Worm (Caenorhabditis elegans) whole organism, L4 larva: ENCODE data around the gene cht-4.
A peak's percentile ranks its signal among the peaks of the same experiment; 100 is the strongest.

Experiments
- D1046.2 ChIP-seq: fragments of 200-800 bp; sonication (Bioruptor generic); IDR thresholded peaks from 2 replicates; pipeline ENCODE4 v1.3.6; 2022; ENCODE audit warnings: missing genetic modification characterization, missing compliant biosample characterization
- F26F4.8 ChIP-seq: fragments of 200-800 bp; sonication (Bioruptor generic); conservative IDR thresholded peaks from 2 replicates; pipeline ENCODE4 v1.3.6; 2022; ENCODE audit warnings: missing genetic modification characterization, missing compliant biosample characterization
- F37D6.2 ChIP-seq: sonication (generic microtip); optimal IDR thresholded peaks from 2 replicates; lab custom pipeline; 2016; ENCODE audit warnings: mild to moderate bottlenecking, missing genetic modification characterization, missing compliant biosample characterization
- F44E2.7 ChIP-seq: fragments of 200-800 bp; sonication (Bioruptor generic); IDR thresholded peaks from 2 replicates; pipeline ENCODE4 v2.1.2; 2022; ENCODE audit warnings: missing genetic modification characterization, missing compliant biosample characterization
- T20F7.1 ChIP-seq: fragments of 200-800 bp; sonication (Bioruptor generic); optimal IDR thresholded peaks from 2 replicates; lab custom pipeline; 2018; ENCODE audit warnings: mild to moderate bottlenecking, missing genetic modification characterization, missing compliant biosample characterization
- Y5F2A.4 ChIP-seq: fragments of 200-800 bp; sonication (Bioruptor generic); optimal IDR thresholded peaks from 2 replicates; lab custom pipeline; 2018; ENCODE audit warnings: mild to moderate bottlenecking, missing genetic modification characterization, missing compliant biosample characterization
- aha-1 ChIP-seq: fragments of 150-350 bp; peaks from one replicate; lab custom pipeline; 2014; ENCODE audit warnings: missing biosample characterization, missing genetic modification characterization
- ama-1 ChIP-seq: fragments of 150-350 bp; optimal IDR thresholded peaks from 2 replicates; lab custom pipeline; 2014; ENCODE audit warnings: inconsistent platforms, mixed read lengths
- arid-1 ChIP-seq: fragments of 200-800 bp; sonication (Bioruptor generic); conservative IDR thresholded peaks from 2 replicates; pipeline ENCODE4 v1.3.6; 2022; ENCODE audit warnings: missing genetic modification reagents, missing genetic modification characterization, missing compliant biosample characterization
- attf-4 ChIP-seq: sonication (generic microtip); optimal IDR thresholded peaks from 3 replicates; lab custom pipeline; 2017; ENCODE audit warnings: missing biosample characterization, missing genetic modification characterization
- ceh-28 ChIP-seq: fragments of 150-350 bp; optimal IDR thresholded peaks from 2 replicates; lab custom pipeline; 2014; ENCODE audit warnings: missing biosample characterization, missing genetic modification reagents, missing genetic modification characterization
- ceh-44 ChIP-seq: fragments of 200-800 bp; sonication (Bioruptor generic); IDR thresholded peaks from 2 replicates; pipeline ENCODE4 v1.3.6; 2022; ENCODE audit warnings: missing genetic modification reagents, missing genetic modification characterization, missing compliant biosample characterization
- ces-1 ChIP-seq: fragments of 150-350 bp; sonication (generic microtip); optimal IDR thresholded peaks from 4 replicates; lab custom pipeline; 2014; ENCODE audit warnings: missing biosample characterization, missing genetic modification reagents, missing genetic modification characterization
- ctbp-1 ChIP-seq: fragments of 200-800 bp; sonication (Bioruptor generic); IDR thresholded peaks from 2 replicates; pipeline ENCODE4 v1.3.6; 2022; ENCODE audit warnings: missing genetic modification reagents, missing genetic modification characterization, missing compliant biosample characterization
- daf-16 ChIP-seq, 3 experiments: sonication (generic microtip); optimal IDR thresholded peaks; 2 replicates each; lab custom pipeline; 2016 to 2017; ENCODE audit warnings: missing genetic modification characterization in 3 of 3, missing genetic modification reagents in 3 of 3, mild to moderate bottlenecking in 2 of 3, missing compliant biosample characterization in 2 of 3, missing biosample characterization in 1 of 3, moderate library complexity in 1 of 3
- daf-19 ChIP-seq: fragments of 200-800 bp; sonication (Bioruptor generic); conservative IDR thresholded peaks from 2 replicates; pipeline ENCODE4 v1.3.6; 2022; ENCODE audit warnings: missing genetic modification characterization, missing compliant biosample characterization
- daf-8 ChIP-seq: fragments of 200-800 bp; sonication (Bioruptor generic); IDR thresholded peaks from 2 replicates; pipeline ENCODE4 v1.3.6; 2022; ENCODE audit warnings: missing genetic modification characterization, missing compliant biosample characterization
- dmd-8 ChIP-seq: fragments of 200-800 bp; sonication (Bioruptor generic); IDR thresholded peaks from 2 replicates; pipeline ENCODE4 v1.3.6; 2022; ENCODE audit warnings: missing genetic modification characterization, missing compliant biosample characterization
- dpl-1 ChIP-seq: fragments of 150-350 bp; optimal IDR thresholded peaks from 2 replicates; lab custom pipeline; 2014; ENCODE audit warnings: missing biosample characterization, missing genetic modification reagents, missing genetic modification characterization
- duxl-1 ChIP-seq: sonication (generic microtip); optimal IDR thresholded peaks from 2 replicates; lab custom pipeline; 2016; ENCODE audit warnings: mild to moderate bottlenecking, missing genetic modification characterization, moderate library complexity, missing compliant biosample characterization; ENCODE audit not compliant: poor library complexity
- egl-27 ChIP-seq: sonication (generic microtip); optimal IDR thresholded peaks from 3 replicates; lab custom pipeline; 2017; ENCODE audit warnings: missing biosample characterization, missing genetic modification reagents, missing genetic modification characterization
- fos-1 ChIP-seq: fragments of 150-350 bp; optimal IDR thresholded peaks from 2 replicates; lab custom pipeline; 2014; ENCODE audit warnings: missing biosample characterization, missing genetic modification characterization
- gei-8 ChIP-seq: fragments of 200-800 bp; sonication (Bioruptor generic); optimal IDR thresholded peaks from 2 replicates; lab custom pipeline; 2018; ENCODE audit warnings: mild to moderate bottlenecking, missing genetic modification characterization, missing compliant biosample characterization
- hif-1 ChIP-seq, 2 experiments: sonication (generic microtip); optimal IDR thresholded peaks; 2 replicates each; lab custom pipeline; 2016 to 2017; ENCODE audit warnings: missing compliant biosample characterization in 2 of 2, missing genetic modification characterization in 2 of 2, missing genetic modification reagents in 2 of 2, missing genotype in 2 of 2, mild to moderate bottlenecking in 1 of 2
- lin-1 ChIP-seq: fragments of 200-800 bp; sonication (Bioruptor generic); IDR thresholded peaks from 2 replicates; pipeline ENCODE4 v1.3.6; 2022; ENCODE audit warnings: missing genetic modification reagents, missing genetic modification characterization, missing compliant biosample characterization
- lin-38 ChIP-seq: fragments of 200-800 bp; sonication (Bioruptor generic); IDR thresholded peaks from 2 replicates; pipeline ENCODE4 v1.3.6; 2022; ENCODE audit warnings: missing genetic modification reagents, missing genetic modification characterization, missing compliant biosample characterization
- lir-3 ChIP-seq: sonication (generic microtip); optimal IDR thresholded peaks from 2 replicates; lab custom pipeline; 2016; ENCODE audit warnings: mild to moderate bottlenecking, missing genetic modification characterization, missing compliant biosample characterization
- lsy-2 ChIP-seq, 2 experiments: fragments of 150-350 bp in 1 of 2; sonication (generic microtip) in 1 of 2; optimal IDR thresholded peaks; 2 replicates each; lab custom pipeline; 2014 to 2017; ENCODE audit warnings: missing biosample characterization in 2 of 2, missing genetic modification characterization in 2 of 2
- madf-5 ChIP-seq, 2 experiments: fragments of 200-800 bp; sonication (Bioruptor generic); IDR thresholded peaks; 2 replicates each; pipeline ENCODE4 v1.3.6; 2022; ENCODE audit warnings: missing compliant biosample characterization in 2 of 2, missing genetic modification characterization in 2 of 2
- mdl-1 ChIP-seq, 2 experiments: fragments of 150-350 bp in 1 of 2; sonication (generic microtip) in 1 of 2; optimal IDR thresholded peaks; 2 replicates each; lab custom pipeline; 2014 to 2017; ENCODE audit warnings: missing biosample characterization in 2 of 2, missing genetic modification characterization in 2 of 2
- mes-2 ChIP-seq: sonication (generic microtip); optimal IDR thresholded peaks from 2 replicates; lab custom pipeline; 2016; ENCODE audit warnings: missing genotype, mild to moderate bottlenecking, missing genetic modification characterization, missing compliant biosample characterization; ENCODE audit not compliant: poor library complexity, severe bottlenecking
- mxl-3 ChIP-seq: fragments of 200-800 bp; sonication (Bioruptor generic); optimal IDR thresholded peaks from 2 replicates; lab custom pipeline; 2018; ENCODE audit warnings: mild to moderate bottlenecking, missing genetic modification characterization, missing compliant biosample characterization
- nhr-28 ChIP-seq: fragments of 150-350 bp; optimal IDR thresholded peaks from 2 replicates; lab custom pipeline; 2014; ENCODE audit warnings: missing biosample characterization, missing genetic modification characterization
- nhr-6 ChIP-seq: fragments of 150-350 bp; optimal IDR thresholded peaks from 2 replicates; lab custom pipeline; 2014; ENCODE audit warnings: missing biosample characterization, missing genetic modification characterization
- pha-4 ChIP-seq, 2 experiments: fragments of 150-350 bp in 1 of 2; fragments of 200-800 bp in 1 of 2; sonication (Bioruptor generic) in 1 of 2; IDR thresholded peaks in 1 of 2; optimal IDR thresholded peaks in 1 of 2; 2 replicates each; pipeline versions ENCODE4 v1.3.6 to Lab custom; 2014 to 2022; ENCODE audit warnings: missing genetic modification characterization in 2 of 2, missing genetic modification reagents in 2 of 2, missing biosample characterization in 1 of 2, missing compliant biosample characterization in 1 of 2
- rbr-2 ChIP-seq: sonication (generic microtip); optimal IDR thresholded peaks from 2 replicates; lab custom pipeline; 2016; ENCODE audit warnings: missing genotype, missing genetic modification characterization, missing compliant biosample characterization
- saeg-2 ChIP-seq: fragments of 200-800 bp; sonication (Bioruptor generic); IDR thresholded peaks from 2 replicates; pipeline ENCODE4 v1.3.6; 2022; ENCODE audit warnings: missing genetic modification reagents, missing genetic modification characterization, missing compliant biosample characterization
- sdz-12 ChIP-seq: fragments of 200-800 bp; sonication (Bioruptor generic); optimal IDR thresholded peaks from 2 replicates; lab custom pipeline; 2018; ENCODE audit warnings: mild to moderate bottlenecking, missing genetic modification characterization, missing compliant biosample characterization
- set-16 ChIP-seq: fragments of 200-800 bp; sonication (Bioruptor generic); IDR thresholded peaks from 2 replicates; pipeline ENCODE4 v1.3.6; 2022; ENCODE audit warnings: missing genetic modification reagents, missing genetic modification characterization, missing compliant biosample characterization
- skn-1 ChIP-seq: fragments of 150-350 bp; optimal IDR thresholded peaks from 2 replicates; lab custom pipeline; 2014; ENCODE audit warnings: missing biosample characterization, missing genetic modification characterization
- spr-3 ChIP-seq: fragments of 200-800 bp; sonication (Bioruptor generic); optimal IDR thresholded peaks from 2 replicates; lab custom pipeline; 2018; ENCODE audit warnings: mild to moderate bottlenecking, missing genetic modification characterization, missing compliant biosample characterization
- tag-97 ChIP-seq: fragments of 200-800 bp; sonication (Bioruptor generic); IDR thresholded peaks from 2 replicates; pipeline ENCODE4 v1.3.6; 2022; ENCODE audit warnings: missing genetic modification characterization, missing compliant biosample characterization
- unc-62 ChIP-seq, 3 experiments: fragments of 150-350 bp in 1 of 3; sonication (generic microtip); optimal IDR thresholded peaks in 2 of 3; peaks in 1 of 3; 1 replicate in 1 of 3; 2 replicates in 2 of 3; lab custom pipeline; 2014 to 2017; ENCODE audit warnings: missing biosample characterization in 3 of 3, missing genetic modification characterization in 3 of 3, missing genetic modification reagents in 3 of 3, missing genotype in 1 of 3
- zag-1 ChIP-seq: fragments of 150-350 bp; optimal IDR thresholded peaks from 2 replicates; lab custom pipeline; 2014; ENCODE audit warnings: missing biosample characterization, missing genetic modification characterization
- zfp-2 ChIP-seq: sonication (generic microtip); optimal IDR thresholded peaks from 2 replicates; lab custom pipeline; 2016; ENCODE audit warnings: mild to moderate bottlenecking, missing genetic modification characterization, missing compliant biosample characterization
- zip-11 ChIP-seq: fragments of 200-800 bp; sonication (Bioruptor generic); IDR thresholded peaks from 2 replicates; pipeline ENCODE4 v1.3.6; 2022; ENCODE audit warnings: missing genetic modification characterization, missing compliant biosample characterization

The cht-4 gene

DNA sequence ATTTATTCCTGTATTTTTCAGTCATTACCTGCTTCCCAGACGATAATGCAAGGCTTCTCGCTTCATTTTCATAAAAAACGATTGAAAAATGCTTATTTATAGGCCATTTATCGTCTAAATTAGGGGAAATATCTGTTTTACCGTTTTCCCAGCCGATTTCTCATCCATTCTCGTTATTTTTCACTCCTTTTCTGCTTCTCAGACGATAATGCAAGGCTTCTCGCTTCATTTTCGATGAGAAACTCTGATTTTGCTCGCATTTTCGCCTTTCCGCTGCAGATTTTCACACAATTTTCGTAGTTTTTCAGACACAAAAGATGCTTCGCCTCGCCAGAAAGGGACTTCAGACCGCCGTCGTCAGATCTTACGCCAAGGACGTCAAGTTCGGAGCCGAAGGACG, 37.8 kb downstream of the cht-4 start, which contains the start of gene hsp-60:
Gene hsp-60 (plus strand): TSS at position 301 of the 400 bp plus-strand sequence.
- TF ChIP-seq ama-1 (lab: Kevin White, UChicago) (no peak), zip-11 (GFP tag; lab: Robert Waterston, UW) (no peak), skn-1 (no peak), aha-1 (tag; lab: Kevin White, UChicago) (peak; percentile 38), mxl-3 (GFP tag; lab: Kevin White, UChicago) (no peak), lir-3 (tag; lab: Kevin White, UChicago) (no peak)
- TF ChIP-seq, all 104 proteins: peak for 1

DNA sequence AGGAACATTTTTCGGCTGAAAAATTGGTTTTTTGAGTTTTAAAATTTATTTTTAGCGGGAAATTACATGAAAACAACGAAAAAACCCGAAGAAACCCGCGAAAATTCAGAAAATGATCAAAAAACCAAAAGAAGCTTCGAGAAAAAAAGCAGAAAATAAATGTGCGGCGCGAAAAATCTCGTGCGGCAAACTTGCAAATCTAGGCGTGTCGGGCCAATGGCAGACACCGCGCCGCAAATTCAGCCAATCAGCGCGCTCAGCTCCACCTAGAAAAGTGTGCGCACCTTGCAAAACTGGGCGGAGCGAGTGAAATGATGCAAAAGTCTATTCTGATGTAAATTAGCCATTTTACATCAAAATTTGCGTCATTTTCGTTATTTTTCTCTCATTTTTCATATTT, 38.4 kb downstream of the cht-4 start, which contains the start of gene Y22D7AL.10:
Gene Y22D7AL.10 (minus strand): TSS at position 15 of the 400 bp plus-strand sequence.
- TF ChIP-seq F37D6.2 (tag; lab: Kevin White, UChicago) (peak; percentile 96), ctbp-1 (GFP tag; lab: Robert Waterston, UW) (peak; percentile 98), ces-1 (peak; percentile 83), saeg-2 (GFP tag; lab: Robert Waterston, UW) (peak; percentile 97), unc-62 (GFP tag; optimal IDR thresholded peaks at IDR 0.05 in 1 of 2; lab: Kevin White, UChicago) (peak in 1 of 2 experiments; percentile 100), unc-62 (tag; optimal IDR thresholded peaks at IDR 0.05; lab: Kevin White, UChicago) (peak; percentile 79), sdz-12 (GFP tag; lab: Kevin White, UChicago) (peak; percentile 78), madf-5 (GFP tag; IDR thresholded peaks at IDR 0.05; lab: Robert Waterston, UW) (peak in 1 of 2 experiments; percentile 87; a peak in 2 of 4 replicates), ceh-44 (GFP tag; lab: Robert Waterston, UW) (peak; percentile 86; the same call in 1 of the 2 replicates), hif-1 (tag; optimal IDR thresholded peaks at IDR 0.05; lab: Kevin White, UChicago) (peak; percentile 80 to 93), lin-1 (GFP tag; lab: Robert Waterston, UW) (peak; percentile 95), rbr-2 (tag; lab: Kevin White, UChicago) (peak; percentile 98), Y5F2A.4 (GFP tag; lab: Kevin White, UChicago) (peak; percentile 90), duxl-1 (peak; percentile 97), lin-38 (GFP tag; lab: Robert Waterston, UW) (peak; percentile 96), fos-1 (peak; percentile 39), D1046.2 (GFP tag; lab: Robert Waterston, UW) (peak; percentile 93), egl-27 (no peak), T20F7.1 (GFP tag; lab: Kevin White, UChicago) (peak; percentile 91), gei-8 (GFP tag; lab: Kevin White, UChicago) (peak; percentile 81), mdl-1 (tag; optimal IDR thresholded peaks at IDR 0.05; lab: Kevin White, UChicago) (peak in 1 of 2 experiments; percentile 76), dpl-1 (peak; percentile 92), zag-1 (tag; lab: Kevin White, UChicago) (peak; percentile 17), F44E2.7 (GFP tag; lab: Robert Waterston, UW) (peak; percentile 87), mes-2 (peak; percentile 96), spr-3 (GFP tag; lab: Kevin White, UChicago) (peak; percentile 98), dmd-8 (GFP tag; lab: Robert Waterston, UW) (peak; percentile 73), tag-97 (GFP tag; lab: Robert Waterston, UW) (0 out of 2 replicates have a peak, but pooled peaks have one; percentile 75), daf-8 (GFP tag; lab: Robert Waterston, UW) (no peak), nhr-6 (tag; lab: Kevin White, UChicago) (peak; percentile 97), daf-16 (GFP tag; optimal IDR thresholded peaks at IDR 0.05; lab: Kevin White, UChicago) (peak; percentile 83 to 95), daf-16 (tag; optimal IDR thresholded peaks at IDR 0.05; lab: Kevin White, UChicago) (peak; percentile 71), F26F4.8 (GFP tag; lab: Robert Waterston, UW) (no peak), ama-1 (lab: Kevin White, UChicago) (peak; percentile 53), nhr-28 (tag; lab: Kevin White, UChicago) (peak; percentile 83), skn-1 (peak; percentile 11), pha-4 (GFP tag; IDR thresholded peaks at IDR 0.05; lab: Robert Waterston, UW) (peak; percentile 98), pha-4 (tag; optimal IDR thresholded peaks at IDR 0.05; lab: Kevin White, UChicago) (no peak), daf-19 (GFP tag; lab: Robert Waterston, UW) (peak; percentile 89), attf-4 (tag; lab: Kevin White, UChicago) (no peak), lir-3 (tag; lab: Kevin White, UChicago) (peak; percentile 76), lsy-2 (tag; optimal IDR thresholded peaks at IDR 0.05; lab: Kevin White, UChicago) (peak; percentile 92 to 97), arid-1 (GFP tag; lab: Robert Waterston, UW) (peak; percentile 97), set-16 (GFP tag; lab: Robert Waterston, UW) (peak; percentile 92), zfp-2 (peak; percentile 87), aha-1 (tag; lab: Kevin White, UChicago) (peak; percentile 99), ceh-28 (peak; percentile 30)
